Fruit fly (Drosophila melanogaster) whole organism, embryonic: ENCODE measurements around the gene Arp1.

Source experiments
- Atf3 ChIP-seq: fragments of 200-800 bp; sonication (Bioruptor generic); optimal IDR thresholded peaks from 3 replicates; lab custom pipeline; 2016; ENCODE audit warnings: missing biosample characterization, missing genetic modification characterization
- Bgb ChIP-seq: fragments of 200-800 bp; sonication (Bioruptor generic); IDR thresholded peaks from 2 replicates; pipeline ENCODE4 v1.3.6; 2022; ENCODE audit warnings: missing biosample characterization, missing genetic modification characterization; ENCODE audit not compliant: partially characterized antibody
- CG10431 ChIP-seq: fragments of 200-800 bp; sonication (Bioruptor generic); optimal IDR thresholded peaks from 3 replicates; lab custom pipeline; 2018; ENCODE audit warnings: missing biosample characterization, mild to moderate bottlenecking, missing genetic modification characterization
- CG10959 ChIP-seq: fragments of 200-800 bp; sonication (Bioruptor generic); IDR thresholded peaks from 2 replicates; pipeline ENCODE4 v1.3.6; 2022; ENCODE audit warnings: missing biosample characterization, missing genetic modification characterization
- CG12104 ChIP-seq: fragments of 200-800 bp; sonication (Bioruptor generic); optimal IDR thresholded peaks from 3 replicates; lab custom pipeline; 2016; ENCODE audit warnings: missing biosample characterization, missing genetic modification characterization
- CG12299 ChIP-seq: fragments of 200-800 bp; sonication (Bioruptor generic); optimal IDR thresholded peaks from 2 replicates; lab custom pipeline; 2018; ENCODE audit warnings: missing biosample characterization, mild to moderate bottlenecking, missing genetic modification characterization
- CG1233 ChIP-seq: fragments of 200-800 bp; sonication (Bioruptor generic); optimal IDR thresholded peaks from 4 replicates; lab custom pipeline; 2018; ENCODE audit warnings: missing biosample characterization, mild to moderate bottlenecking, missing genetic modification characterization
- CG14441 ChIP-seq: fragments of 200-800 bp; sonication (Bioruptor generic); IDR thresholded peaks from 2 replicates; pipeline ENCODE4 v1.3.6; 2022; ENCODE audit warnings: missing biosample characterization, missing genetic modification characterization
- CG14860 ChIP-seq: fragments of 200-800 bp; sonication (Bioruptor generic); IDR thresholded peaks from 3 replicates; pipeline ENCODE4 v1.3.6; 2022; ENCODE audit warnings: missing biosample characterization, missing genetic modification characterization; ENCODE audit not compliant: partially characterized antibody
- CG15514 ChIP-seq: fragments of 200-800 bp; sonication (Bioruptor generic); optimal IDR thresholded peaks from 3 replicates; lab custom pipeline; 2017; ENCODE audit warnings: missing biosample characterization, missing genetic modification characterization, mild to moderate bottlenecking, moderate library complexity, missing genetic modification reagents
- CG15601 ChIP-seq: fragments of 200-800 bp; sonication (Bioruptor generic); optimal IDR thresholded peaks from 3 replicates; lab custom pipeline; 2019; ENCODE audit warnings: missing biosample characterization, mild to moderate bottlenecking, missing genetic modification characterization, moderate library complexity
- CG17328 ChIP-seq: fragments of 200-800 bp; sonication (Bioruptor generic); IDR thresholded peaks from 2 replicates; pipeline ENCODE4 v1.3.6; 2022; ENCODE audit warnings: missing biosample characterization, missing genetic modification characterization
- CG2199 ChIP-seq: fragments of 200-800 bp; sonication (Bioruptor generic); IDR thresholded peaks from 3 replicates; pipeline ENCODE4 v1.3.6; 2022; ENCODE audit warnings: missing biosample characterization, missing genetic modification characterization
- CG2678 ChIP-seq: fragments of 200-800 bp; sonication (Bioruptor generic); optimal IDR thresholded peaks from 3 replicates; lab custom pipeline; 2019; ENCODE audit warnings: missing biosample characterization, mild to moderate bottlenecking, missing genetic modification characterization, moderate library complexity
- CG30020 ChIP-seq: fragments of 200-800 bp; optimal IDR thresholded peaks from 2 replicates; lab custom pipeline; 2019; ENCODE audit warnings: missing biosample characterization, mild to moderate bottlenecking, missing genetic modification characterization, moderate library complexity
- CG3163 ChIP-seq: fragments of 200-800 bp; sonication (Bioruptor generic); optimal IDR thresholded peaks from 3 replicates; lab custom pipeline; 2016; ENCODE audit warnings: missing biosample characterization, missing genetic modification characterization
- CG32767 ChIP-seq: fragments of 200-800 bp; sonication (Bioruptor generic); IDR thresholded peaks from 2 replicates; pipeline ENCODE4 v1.3.6; 2022; ENCODE audit warnings: missing biosample characterization, missing genetic modification characterization
- CG5245 ChIP-seq: fragments of 200-800 bp; sonication (Bioruptor generic); optimal IDR thresholded peaks from 3 replicates; lab custom pipeline; 2016; ENCODE audit warnings: missing biosample characterization, missing genetic modification characterization
- CG5953 ChIP-seq: fragments of 200-800 bp; sonication (Bioruptor generic); IDR thresholded peaks from 2 replicates; pipeline ENCODE4 v1.3.6; 2022; ENCODE audit warnings: missing biosample characterization, missing genetic modification characterization
- CG6654 ChIP-seq: fragments of 200-800 bp; sonication (Bioruptor generic); optimal IDR thresholded peaks from 2 replicates; lab custom pipeline; 2017; ENCODE audit warnings: missing biosample characterization, mild to moderate bottlenecking, missing genetic modification characterization
- CG6813 ChIP-seq: fragments of 200-800 bp; sonication (Bioruptor generic); optimal IDR thresholded peaks from 2 replicates; lab custom pipeline; 2017; ENCODE audit warnings: missing biosample characterization, missing genetic modification characterization, mild to moderate bottlenecking, moderate library complexity, missing genetic modification reagents
- CG8359 ChIP-seq: fragments of 200-800 bp; sonication (Bioruptor generic); optimal IDR thresholded peaks from 2 replicates; lab custom pipeline; 2017; ENCODE audit warnings: missing biosample characterization, mild to moderate bottlenecking, missing genetic modification characterization, borderline replicate concordance
- CG8478 ChIP-seq: fragments of >200 bp; optimal IDR thresholded peaks from 2 replicates; lab custom pipeline; 2018
- CG8765 ChIP-seq: fragments of 200-800 bp; sonication (Bioruptor generic); IDR thresholded peaks from 2 replicates; pipeline ENCODE4 v1.3.6; 2022; ENCODE audit warnings: missing biosample characterization, missing genetic modification characterization
- CG9215 ChIP-seq: fragments of 200-800 bp; sonication (Bioruptor generic); IDR thresholded peaks from 2 replicates; pipeline ENCODE4 v1.3.6; 2022; ENCODE audit warnings: missing biosample characterization, missing genetic modification characterization
- CTCF ChIP-seq: fragments of 200-800 bp; sonication (Bioruptor generic); optimal IDR thresholded peaks from 2 replicates; lab custom pipeline; 2017; ENCODE audit warnings: missing biosample characterization, mild to moderate bottlenecking, missing genetic modification characterization, moderate library complexity
- D ChIP-seq, 2 experiments: fragments of 200-800 bp in 1 of 2; fragments of >200 bp in 1 of 2; sonication (Bioruptor generic) in 1 of 2; optimal IDR thresholded peaks; 2 replicates in 1 of 2; 3 replicates in 1 of 2; lab custom pipeline; 2017; ENCODE audit warnings: mild to moderate bottlenecking in 1 of 2, missing biosample characterization in 1 of 2, missing genetic modification characterization in 1 of 2, missing genetic modification reagents in 1 of 2
- Deaf1 ChIP-seq: fragments of 200-800 bp; optimal IDR thresholded peaks from 3 replicates; lab custom pipeline; 2019; ENCODE audit warnings: missing biosample characterization, mild to moderate bottlenecking, missing genetic modification characterization, moderate library complexity
- Dek ChIP-seq: fragments of 200-800 bp; sonication (Bioruptor generic); optimal IDR thresholded peaks from 3 replicates; lab custom pipeline; 2019; ENCODE audit warnings: missing biosample characterization, mild to moderate bottlenecking, missing genetic modification characterization, moderate library complexity
- E2f1 ChIP-seq: fragments of 200-800 bp; sonication (Bioruptor generic); IDR thresholded peaks from 2 replicates; pipeline ENCODE4 v1.3.6; 2022; ENCODE audit warnings: missing biosample characterization, missing genetic modification characterization
- Eip74EF ChIP-seq, 2 experiments: fragments of 200-800 bp in 1 of 2; fragments of >200 bp in 1 of 2; sonication (Bioruptor generic) in 1 of 2; optimal IDR thresholded peaks; 2 replicates each; lab custom pipeline; 2017 to 2019; ENCODE audit warnings: missing biosample characterization in 2 of 2, missing genetic modification characterization in 2 of 2, mild to moderate bottlenecking in 1 of 2, moderate library complexity in 1 of 2
- Fer1 ChIP-seq: fragments of 200-800 bp; sonication (Bioruptor generic); optimal IDR thresholded peaks from 2 replicates; lab custom pipeline; 2017; ENCODE audit warnings: missing biosample characterization, mild to moderate bottlenecking, missing genetic modification characterization
- HLH4C ChIP-seq: fragments of 200-800 bp; sonication (Bioruptor generic); IDR thresholded peaks from 3 replicates; pipeline ENCODE4 v1.3.6; 2022; ENCODE audit warnings: missing biosample characterization, missing genetic modification characterization; ENCODE audit not compliant: partially characterized antibody
- Hr78 ChIP-seq, 2 experiments: fragments of 200-800 bp in 1 of 2; fragments of >200 bp in 1 of 2; sonication (Bioruptor generic) in 1 of 2; optimal IDR thresholded peaks; 2 replicates each; lab custom pipeline; 2017 to 2019; ENCODE audit warnings: missing biosample characterization in 2 of 2, missing genetic modification characterization in 2 of 2, mild to moderate bottlenecking in 1 of 2, moderate library complexity in 1 of 2
- Scr ChIP-seq: fragments of 200-800 bp; sonication (Bioruptor generic); IDR thresholded peaks from 2 replicates; pipeline ENCODE4 v1.3.6; 2022; ENCODE audit warnings: missing biosample characterization, missing genetic modification characterization; ENCODE audit not compliant: partially characterized antibody
- Spps ChIP-seq: fragments of 200-800 bp; sonication (Bioruptor generic); optimal IDR thresholded peaks from 2 replicates; lab custom pipeline; 2018; ENCODE audit warnings: missing biosample characterization, mild to moderate bottlenecking, missing genetic modification characterization
- aop ChIP-seq: fragments of 200-800 bp; sonication (Bioruptor generic); IDR thresholded peaks from 2 replicates; pipeline ENCODE4 v1.3.6; 2022; ENCODE audit warnings: missing biosample characterization, missing genetic modification characterization
- bsh ChIP-seq, 2 experiments: fragments of 200-800 bp; sonication (Bioruptor generic); optimal IDR thresholded peaks; 2 replicates each; lab custom pipeline; 2017 to 2018; ENCODE audit warnings: mild to moderate bottlenecking in 2 of 2, missing biosample characterization in 2 of 2, missing genetic modification characterization in 2 of 2, moderate library complexity in 1 of 2
- chif ChIP-seq, 2 experiments: fragments of 200-800 bp; sonication (Bioruptor generic); optimal IDR thresholded peaks; 3 replicates each; lab custom pipeline; 2016; ENCODE audit warnings: missing biosample characterization in 2 of 2, missing genetic modification characterization in 2 of 2
- chinmo ChIP-seq: fragments of 200-800 bp; sonication (Bioruptor generic); IDR thresholded peaks from 4 replicates; pipeline ENCODE4 v1.3.6; 2022; ENCODE audit warnings: missing biosample characterization, missing genetic modification characterization; ENCODE audit not compliant: partially characterized antibody
- exex ChIP-seq: fragments of 200-800 bp; sonication (Bioruptor generic); optimal IDR thresholded peaks from 4 replicates; lab custom pipeline; 2018; ENCODE audit warnings: missing biosample characterization, mild to moderate bottlenecking, missing genetic modification characterization, moderate library complexity
- grn ChIP-seq: fragments of 200-800 bp; sonication (Bioruptor generic); optimal IDR thresholded peaks from 3 replicates; lab custom pipeline; 2017; ENCODE audit warnings: missing biosample characterization, missing genetic modification characterization
- mam ChIP-seq: fragments of 200-800 bp; sonication (Bioruptor generic); optimal IDR thresholded peaks from 3 replicates; lab custom pipeline; 2016; ENCODE audit warnings: missing biosample characterization, missing genetic modification characterization
- sd ChIP-seq: fragments of 200-800 bp; sonication (Bioruptor generic); optimal IDR thresholded peaks from 3 replicates; lab custom pipeline; 2018; ENCODE audit warnings: missing biosample characterization, mild to moderate bottlenecking, missing genetic modification characterization, moderate library complexity
- sug ChIP-seq: fragments of 200-800 bp; optimal IDR thresholded peaks from 2 replicates; lab custom pipeline; 2019; ENCODE audit warnings: missing biosample characterization, mild to moderate bottlenecking, missing genetic modification characterization, moderate library complexity
- tup ChIP-seq: fragments of 200-800 bp; sonication (Bioruptor generic); optimal IDR thresholded peaks from 2 replicates; lab custom pipeline; 2016; ENCODE audit warnings: missing biosample characterization, mild to moderate bottlenecking, missing genetic modification characterization, moderate library complexity
- usp ChIP-seq: fragments of >200 bp; optimal IDR thresholded peaks from 2 replicates; lab custom pipeline; 2017; ENCODE audit warnings: missing biosample characterization, missing genetic modification characterization
- vvl ChIP-seq: fragments of 200-800 bp; sonication (Bioruptor generic); IDR thresholded peaks from 2 replicates; pipeline ENCODE4 v1.3.6; 2022; ENCODE audit warnings: missing biosample characterization, missing genetic modification characterization

Arp1 gene

dm6 chr3R:12701257-12701656 lies 9.7 kb downstream of the Arp1 start (continued):
- TF ChIP-seq bsh (GFP tag; optimal IDR thresholded peaks at IDR 0.05; lab: Kevin White, UChicago) (peak in 1 of 2 experiments; percentile 44), chif (GFP tag; optimal IDR thresholded peaks at IDR 0.05; lab: Kevin White, UChicago) (no peak), mam (no peak), CG5953 (GFP tag; lab: Robert Waterston, UW) (no peak), CG6654 (GFP tag; lab: Kevin White, UChicago) (no peak), CG10959 (GFP tag; lab: Robert Waterston, UW) (no peak), CG8478 (lab: Kevin White, UChicago) (no peak), CG6813 (GFP tag; lab: Kevin White, UChicago) (peak; percentile 35), E2f1 (GFP tag; lab: Robert Waterston, UW) (no peak), tup (no peak), Deaf1 (tag; lab: Kevin White, UChicago) (no peak), vvl (GFP tag; lab: Robert Waterston, UW) (peak; percentile 37; the same call in 1 of the 2 replicates), Eip74EF (GFP tag; optimal IDR thresholded peaks at IDR 0.05; lab: Kevin White, UChicago) (peak in 1 of 2 experiments; percentile 15), CG14860 (GFP tag; lab: Robert Waterston, UW) (no peak), Dek (tag; lab: Kevin White, UChicago) (no peak)

- no peak for TF ChIP-seq CG15601
- no peak for TF ChIP-seq CG2678 (tag; lab: Kevin White, UChicago)
- no peak for TF ChIP-seq CG3163
- TF ChIP-seq CG9215: no peak
- TF ChIP-seq exex (tag; lab: Kevin White, UChicago): no peak
- no peak for TF ChIP-seq CTCF
- TF ChIP-seq D (optimal IDR thresholded peaks at IDR 0.05; lab: Kevin White, UChicago): no peak
- TF ChIP-seq D (GFP tag; optimal IDR thresholded peaks at IDR 0.05; lab: Kevin White, UChicago): no peak
- TF ChIP-seq Spps (tag; lab: Kevin White, UChicago): no peak
- no peak for TF ChIP-seq CG8765
- no peak for TF ChIP-seq CG5245 (GFP tag; lab: Kevin White, UChicago)
- no peak for TF ChIP-seq Atf3
- no peak for TF ChIP-seq usp (GFP tag; lab: Kevin White, UChicago)
- TF ChIP-seq vvl (GFP tag; lab: Robert Waterston, UW): no peak
- 0 out of 4 replicates have a peak, but pooled peaks have one; percentile 43 for TF ChIP-seq chinmo
- TF ChIP-seq grn (GFP tag; lab: Kevin White, UChicago): peak; percentile 42
- TF ChIP-seq sug: no peak
- TF ChIP-seq CG14441 (GFP tag; lab: Robert Waterston, UW): no peak
- TF ChIP-seq CG30020 (tag; lab: Kevin White, UChicago): no peak
- TF ChIP-seq CG8359: no peak
- TF ChIP-seq sd (tag; lab: Kevin White, UChicago): peak; percentile 94
- peak; percentile 82 for TF ChIP-seq CG2199 (GFP tag; lab: Robert Waterston, UW)
- no peak for TF ChIP-seq Bgb
- TF ChIP-seq CG10431 (GFP tag; lab: Kevin White, UChicago): no peak
- no peak for TF ChIP-seq aop (GFP tag; lab: Robert Waterston, UW)
- no peak for TF ChIP-seq CG17328 (GFP tag; lab: Robert Waterston, UW)
- no peak for TF ChIP-seq CG12299 (tag; lab: Kevin White, UChicago)
- TF ChIP-seq CG15514 (GFP tag; lab: Kevin White, UChicago): no peak
- no peak for TF ChIP-seq Fer1
- no peak for TF ChIP-seq CG12104
- TF ChIP-seq CG32767 (GFP tag; lab: Robert Waterston, UW): peak; percentile 55; the same call in 1 of the 2 replicates
- TF ChIP-seq Scr: no peak
- TF ChIP-seq Hr78 (GFP tag; optimal IDR thresholded peaks at IDR 0.05; lab: Kevin White, UChicago): peak in 1 of 2 experiments; percentile 35
- TF ChIP-seq CG1233 (GFP tag; lab: Kevin White, UChicago): no peak
- TF ChIP-seq HLH4C (GFP tag; lab: Robert Waterston, UW): no peak
- TF ChIP-seq, all 482 proteins: peak for 6
Measured at dm6 chr3R:12701994-12702494, 10.5 kb downstream of the Arp1 start.
